Worm (Caenorhabditis elegans) whole organism, L1 larva: ENCODE results near the gene eri-9.
A peak's percentile ranks its signal among the peaks of the same experiment; 100 is the strongest.

Experiments used
- C04F5.9 ChIP-seq: sonication (generic microtip); optimal IDR thresholded peaks from 2 replicates; lab custom pipeline; 2016; ENCODE audit warnings: missing genetic modification characterization, missing compliant biosample characterization
- C16A3.4 ChIP-seq: fragments of 150-350 bp; optimal IDR thresholded peaks from 2 replicates; lab custom pipeline; 2014; ENCODE audit warnings: missing biosample characterization, missing genetic modification characterization
- alr-1 ChIP-seq: fragments of 200-800 bp; sonication (Bioruptor generic); optimal IDR thresholded peaks from 2 replicates; lab custom pipeline; 2018; ENCODE audit warnings: borderline replicate concordance, mild to moderate bottlenecking, missing genetic modification characterization, missing compliant biosample characterization
- ama-1 ChIP-seq: fragments of 150-350 bp; optimal IDR thresholded peaks from 2 replicates; lab custom pipeline; 2014
- blmp-1 ChIP-seq: fragments of 150-350 bp; optimal IDR thresholded peaks from 2 replicates; lab custom pipeline; 2014; ENCODE audit warnings: missing biosample characterization, missing genetic modification characterization
- ceh-63 ChIP-seq: fragments of 200-800 bp; sonication (Bioruptor generic); optimal IDR thresholded peaks from 2 replicates; lab custom pipeline; 2018; ENCODE audit warnings: mild to moderate bottlenecking, missing genetic modification characterization, missing compliant biosample characterization
- ceh-8 ChIP-seq: fragments of 200-800 bp; sonication (Bioruptor generic); optimal IDR thresholded peaks from 2 replicates; lab custom pipeline; 2018; ENCODE audit warnings: mild to moderate bottlenecking, missing genetic modification characterization, moderate library complexity, missing compliant biosample characterization
- ceh-82 ChIP-seq, 3 experiments: fragments of 150-350 bp in 1 of 3; sonication (generic microtip) in 2 of 3; optimal IDR thresholded peaks; 2 replicates each; lab custom pipeline; 2014 to 2017; ENCODE audit warnings: missing biosample characterization in 3 of 3, missing genetic modification characterization in 3 of 3
- ceh-88 ChIP-seq: fragments of 200-800 bp; sonication (Bioruptor generic); IDR thresholded peaks from 2 replicates; pipeline ENCODE4 v1.3.6; 2022; ENCODE audit warnings: missing genetic modification characterization, missing compliant biosample characterization
- ceh-90 ChIP-seq: sonication (generic microtip); optimal IDR thresholded peaks from 2 replicates; lab custom pipeline; 2016; ENCODE audit warnings: missing genetic modification characterization, missing compliant biosample characterization
- ces-1 ChIP-seq: fragments of 150-350 bp; optimal IDR thresholded peaks from 2 replicates; lab custom pipeline; 2014; ENCODE audit warnings: missing biosample characterization, missing genetic modification reagents, missing genetic modification characterization
- dpl-1 ChIP-seq, 3 experiments: fragments of 150-350 bp in 2 of 3; sonication (generic microtip) in 1 of 3; optimal IDR thresholded peaks; 2 replicates each; lab custom pipeline; 2014 to 2017; ENCODE audit warnings: missing biosample characterization in 3 of 3, missing genetic modification characterization in 3 of 3, missing genetic modification reagents in 3 of 3
- dsc-1 ChIP-seq: sonication (generic microtip); optimal IDR thresholded peaks from 2 replicates; lab custom pipeline; 2016; ENCODE audit warnings: mild to moderate bottlenecking, missing genetic modification characterization, missing compliant biosample characterization
- efl-1 ChIP-seq, 4 experiments: fragments of 150-350 bp; optimal IDR thresholded peaks in 3 of 4; peaks in 1 of 4; 1 replicate in 1 of 4; 2 replicates in 3 of 4; lab custom pipeline; 2014; ENCODE audit warnings: missing biosample characterization in 2 of 4, missing genetic modification characterization in 2 of 4, missing genetic modification reagents in 2 of 4
- efl-3 ChIP-seq: fragments of 200-800 bp; sonication (Bioruptor generic); optimal IDR thresholded peaks from 2 replicates; lab custom pipeline; 2018; ENCODE audit warnings: mild to moderate bottlenecking, missing genetic modification characterization, missing compliant biosample characterization
- egl-27 ChIP-seq, 2 experiments: fragments of 150-350 bp in 1 of 2; sonication (generic microtip); optimal IDR thresholded peaks; 3 replicates each; lab custom pipeline; 2017 to 2018; ENCODE audit warnings: missing biosample characterization in 2 of 2, missing genetic modification characterization in 2 of 2, missing genetic modification reagents in 2 of 2
- elt-2 ChIP-seq: sonication (generic microtip); optimal IDR thresholded peaks from 2 replicates; lab custom pipeline; 2016; ENCODE audit warnings: missing genetic modification characterization, mild to moderate bottlenecking, inconsistent platforms, missing compliant biosample characterization, missing genetic modification reagents
- fkh-10 ChIP-seq: sonication (generic microtip); optimal IDR thresholded peaks from 2 replicates; lab custom pipeline; 2017; ENCODE audit warnings: missing biosample characterization, missing genetic modification reagents, missing genetic modification characterization
- grh-1 ChIP-seq: fragments of 200-800 bp; sonication (Bioruptor generic); IDR thresholded peaks from 2 replicates; pipeline ENCODE4 v1.3.6; 2022; ENCODE audit warnings: missing genetic modification reagents, missing genetic modification characterization, missing compliant biosample characterization
- hpl-2 ChIP-seq: fragments of 150-350 bp; optimal IDR thresholded peaks from 2 replicates; lab custom pipeline; 2014; ENCODE audit warnings: missing biosample characterization, missing genetic modification reagents, missing genetic modification characterization
- irx-1 ChIP-seq: sonication (generic microtip); optimal IDR thresholded peaks from 2 replicates; lab custom pipeline; 2016; ENCODE audit warnings: missing genetic modification characterization, missing compliant biosample characterization
- isw-1 ChIP-seq: fragments of 200-800 bp; sonication (Bioruptor generic); IDR thresholded peaks from 2 replicates; pipeline ENCODE4 v1.3.6; 2022; ENCODE audit warnings: missing genetic modification characterization, missing compliant biosample characterization
- jun-1 ChIP-seq: fragments of 150-350 bp; optimal IDR thresholded peaks from 2 replicates; lab custom pipeline; 2014; ENCODE audit warnings: missing biosample characterization, missing genetic modification reagents, missing genetic modification characterization
- lin-15B ChIP-seq: fragments of 150-350 bp; sonication (generic microtip); optimal IDR thresholded peaks from 3 replicates; lab custom pipeline; 2014; ENCODE audit warnings: missing biosample characterization, missing genetic modification characterization
- lin-35 ChIP-seq, 2 experiments: fragments of 150-350 bp; optimal IDR thresholded peaks; 2 replicates each; lab custom pipeline; 2014; ENCODE audit warnings: missing biosample characterization in 2 of 2, missing genetic modification characterization in 2 of 2, missing genetic modification reagents in 2 of 2
- lsy-2 ChIP-seq, 2 experiments: fragments of 150-350 bp; optimal IDR thresholded peaks; 2 replicates each; lab custom pipeline; 2014; ENCODE audit warnings: missing biosample characterization in 2 of 2, missing genetic modification characterization in 2 of 2
- mef-2 ChIP-seq: fragments of 150-350 bp; optimal IDR thresholded peaks from 2 replicates; lab custom pipeline; 2014; ENCODE audit warnings: missing biosample characterization, missing genetic modification characterization
- mep-1 ChIP-seq: fragments of 150-350 bp; optimal IDR thresholded peaks from 2 replicates; lab custom pipeline; 2014; ENCODE audit warnings: missing biosample characterization, missing genetic modification characterization
- nhr-237 ChIP-seq: fragments of 150-350 bp; optimal IDR thresholded peaks from 2 replicates; lab custom pipeline; 2014; ENCODE audit warnings: missing biosample characterization, missing genetic modification characterization
- nhr-47 ChIP-seq: sonication (generic microtip); optimal IDR thresholded peaks from 2 replicates; lab custom pipeline; 2016; ENCODE audit warnings: mild to moderate bottlenecking, missing genetic modification characterization, moderate library complexity, missing compliant biosample characterization
- nhr-71 ChIP-seq: sonication (generic microtip); optimal IDR thresholded peaks from 2 replicates; lab custom pipeline; 2016; ENCODE audit warnings: mild to moderate bottlenecking, missing genetic modification characterization, moderate library complexity, missing compliant biosample characterization
- nhr-85 ChIP-seq: sonication (generic microtip); peaks from one replicate; lab custom pipeline; 2016; ENCODE audit warnings: missing genetic modification characterization, inconsistent platforms, missing compliant biosample characterization
- nhr-90 ChIP-seq: sonication (generic microtip); optimal IDR thresholded peaks from 2 replicates; lab custom pipeline; 2016; ENCODE audit warnings: mild to moderate bottlenecking, missing genetic modification characterization, missing compliant biosample characterization; ENCODE audit not compliant: poor library complexity
- pag-3 ChIP-seq: sonication (generic microtip); optimal IDR thresholded peaks from 2 replicates; lab custom pipeline; 2017; ENCODE audit warnings: missing genetic modification characterization, mild to moderate bottlenecking, missing compliant biosample characterization, antibody characterized with exemption, borderline replicate concordance; ENCODE audit not compliant: insufficient read depth
- pax-3 ChIP-seq: fragments of 200-800 bp; sonication (Bioruptor generic); optimal IDR thresholded peaks from 2 replicates; lab custom pipeline; 2018; ENCODE audit warnings: mild to moderate bottlenecking, missing genetic modification characterization, moderate library complexity, missing compliant biosample characterization
- snu-23 ChIP-seq: sonication (generic microtip); optimal IDR thresholded peaks from 2 replicates; lab custom pipeline; 2016; ENCODE audit warnings: missing genetic modification characterization, missing compliant biosample characterization
- sox-4 ChIP-seq: sonication (generic microtip); optimal IDR thresholded peaks from 2 replicates; lab custom pipeline; 2016; ENCODE audit warnings: missing genetic modification characterization, missing compliant biosample characterization
- sup-37 ChIP-seq: fragments of 200-800 bp; sonication (Bioruptor generic); optimal IDR thresholded peaks from 2 replicates; lab custom pipeline; 2018; ENCODE audit warnings: mild to moderate bottlenecking, missing genetic modification characterization, missing compliant biosample characterization
- tbx-2 ChIP-seq: sonication (generic microtip); optimal IDR thresholded peaks from 2 replicates; lab custom pipeline; 2016; ENCODE audit warnings: missing genetic modification characterization, missing compliant biosample characterization
- tlp-1 ChIP-seq: fragments of 150-350 bp; optimal IDR thresholded peaks from 2 replicates; lab custom pipeline; 2014; ENCODE audit warnings: missing biosample characterization, missing genetic modification characterization
- unc-130 ChIP-seq: fragments of 150-350 bp; optimal IDR thresholded peaks from 2 replicates; lab custom pipeline; 2017; ENCODE audit warnings: missing biosample characterization, missing genetic modification characterization, inconsistent platforms
- unc-62 ChIP-seq: fragments of 150-350 bp; optimal IDR thresholded peaks from 2 replicates; lab custom pipeline; 2014; ENCODE audit warnings: missing biosample characterization, missing genetic modification reagents, missing genetic modification characterization
- unc-86 ChIP-seq: sonication (generic microtip); optimal IDR thresholded peaks from 2 replicates; lab custom pipeline; 2016; ENCODE audit warnings: missing genetic modification characterization, missing compliant biosample characterization
- unc-98 ChIP-seq: fragments of 200-800 bp; sonication (Bioruptor generic); IDR thresholded peaks from 2 replicates; pipeline ENCODE4 v1.3.6; 2022; ENCODE audit warnings: missing genetic modification characterization, missing compliant biosample characterization
- xbp-1 ChIP-seq: sonication (generic microtip); optimal IDR thresholded peaks from 2 replicates; lab custom pipeline; 2016; ENCODE audit warnings: missing genetic modification characterization, missing compliant biosample characterization
- zag-1 ChIP-seq: fragments of 150-350 bp; optimal IDR thresholded peaks from 2 replicates; lab custom pipeline; 2014; ENCODE audit warnings: missing biosample characterization, missing genetic modification characterization
- ztf-11 ChIP-seq, 2 experiments: sonication (generic microtip); optimal IDR thresholded peaks; 2 replicates each; lab custom pipeline; 2016 to 2017; ENCODE audit warnings: missing genetic modification characterization in 2 of 2, missing biosample characterization in 1 of 2, missing compliant biosample characterization in 1 of 2

The eri-9 gene

ce11 chrIII:4930154-4930679, 2.0 kb upstream of the eri-9 start, which contains the start of gene set-2 (continued):
- TF ChIP-seq tbx-2 (tag; lab: Kevin White, UChicago) (peak; percentile 85), unc-62 (GFP tag; lab: Kevin White, UChicago) (no peak), unc-98 (GFP tag; lab: Robert Waterston, UW) (peak; percentile 81), pax-3 (peak; percentile 78), sox-4 (tag; lab: Kevin White, UChicago) (peak; percentile 70), mep-1 (tag; lab: Kevin White, UChicago) (peak; percentile 55), ama-1 (no peak), jun-1 (tag; lab: Kevin White, UChicago) (peak; percentile 24), C16A3.4 (tag; lab: Kevin White, UChicago) (peak; percentile 22), tlp-1 (tag; lab: Kevin White, UChicago) (no peak), ztf-11 (tag; optimal IDR thresholded peaks at IDR 0.05; lab: Kevin White, UChicago) (peak in 1 of 2 experiments; percentile 88), dpl-1 (GFP tag; optimal IDR thresholded peaks at IDR 0.05; lab: Kevin White, UChicago) (peak; percentile 87 to 93 (median 92)), irx-1 (peak; percentile 87), nhr-71 (tag; lab: Kevin White, UChicago) (peak; percentile 84), mef-2 (tag; lab: Kevin White, UChicago) (no peak), hpl-2 (GFP tag; lab: Kevin White, UChicago) (no peak), elt-2 (tag; lab: Kevin White, UChicago) (peak; percentile 1), ceh-90 (peak; percentile 91), xbp-1 (tag; lab: Kevin White, UChicago) (peak; percentile 75), nhr-90 (tag; lab: Kevin White, UChicago) (peak; percentile 87)

- peak; percentile 49 for TF ChIP-seq nhr-47 (tag; lab: Kevin White, UChicago)
- no peak for TF ChIP-seq unc-130 (tag; lab: Kevin White, UChicago)
- TF ChIP-seq zag-1 (tag; lab: Kevin White, UChicago), result no peak
- no peak for TF ChIP-seq ceh-88
- peak; percentile 34 for TF ChIP-seq lin-15B (tag; lab: Kevin White, UChicago)
- peak; percentile 45 for TF ChIP-seq nhr-71 (tag; lab: Kevin White, UChicago)
- peak; percentile 48 to 66 for TF ChIP-seq efl-1 (optimal IDR thresholded peaks at IDR 0.05; lab: Kevin White, UChicago)
- TF ChIP-seq efl-1 (GFP tag; optimal IDR thresholded peaks at IDR 0.05 in 1 of 2; lab: Kevin White, UChicago), result peak; percentile 68 to 96
- TF ChIP-seq alr-1, result no peak
- TF ChIP-seq ceh-63, result no peak
- no peak for TF ChIP-seq ama-1
- peak; percentile 18 for TF ChIP-seq blmp-1 (tag; lab: Kevin White, UChicago)
- no peak for TF ChIP-seq pag-3
- TF ChIP-seq C04F5.9, result no peak
- TF ChIP-seq sox-4 (tag; lab: Kevin White, UChicago), result no peak
- no peak for TF ChIP-seq mef-2 (tag; lab: Kevin White, UChicago)
- TF ChIP-seq efl-3 (GFP tag; lab: Kevin White, UChicago), result no peak
- TF ChIP-seq mep-1 (tag; lab: Kevin White, UChicago), result peak; percentile 47
- TF ChIP-seq nhr-85 (tag; lab: Kevin White, UChicago), result peak; percentile 2
- TF ChIP-seq dsc-1, result no peak
- no peak for TF ChIP-seq nhr-237
- no peak for TF ChIP-seq isw-1 (GFP tag; lab: Robert Waterston, UW)
- TF ChIP-seq egl-27 (tag; optimal IDR thresholded peaks at IDR 0.05; lab: Kevin White, UChicago), result no peak
- peak; percentile 16 for TF ChIP-seq snu-23
- peak; percentile 60 to 69 for TF ChIP-seq lin-35 (GFP tag; optimal IDR thresholded peaks at IDR 0.05; lab: Kevin White, UChicago)
- TF ChIP-seq ceh-90, result no peak
- peak; percentile 42 to 70 (median 59) for TF ChIP-seq dpl-1 (GFP tag; optimal IDR thresholded peaks at IDR 0.05; lab: Kevin White, UChicago)
- no peak for TF ChIP-seq grh-1 (GFP tag; lab: Robert Waterston, UW)
- no peak for TF ChIP-seq irx-1
- TF ChIP-seq ceh-8 (GFP tag; lab: Kevin White, UChicago), result no peak
- no peak for TF ChIP-seq sup-37 (GFP tag; lab: Kevin White, UChicago)
- no peak for TF ChIP-seq xbp-1 (tag; lab: Kevin White, UChicago)
- TF ChIP-seq ceh-82 (tag; optimal IDR thresholded peaks at IDR 0.05; lab: Kevin White, UChicago), result peak in 1 of 3 experiments; percentile 11
- TF ChIP-seq unc-86 (tag; lab: Kevin White, UChicago), result no peak
- no peak for TF ChIP-seq ces-1 (GFP tag; lab: Kevin White, UChicago)
- TF ChIP-seq lsy-2 (tag; optimal IDR thresholded peaks at IDR 0.05; lab: Kevin White, UChicago), result peak; percentile 19 to 60
- no peak for TF ChIP-seq fkh-10 (GFP tag; lab: Kevin White, UChicago)
Observed at ce11 chrIII:4934896-4935628, 2.8 kb downstream of the eri-9 start, which contains the start of gene mrps-18C. Gene mrps-18C (plus strand): TSS chrIII:4935578.
